Fruit fly (Drosophila melanogaster): Measurements from ENCODE around the gene CG31787.

CG31787 gene

DNA sequence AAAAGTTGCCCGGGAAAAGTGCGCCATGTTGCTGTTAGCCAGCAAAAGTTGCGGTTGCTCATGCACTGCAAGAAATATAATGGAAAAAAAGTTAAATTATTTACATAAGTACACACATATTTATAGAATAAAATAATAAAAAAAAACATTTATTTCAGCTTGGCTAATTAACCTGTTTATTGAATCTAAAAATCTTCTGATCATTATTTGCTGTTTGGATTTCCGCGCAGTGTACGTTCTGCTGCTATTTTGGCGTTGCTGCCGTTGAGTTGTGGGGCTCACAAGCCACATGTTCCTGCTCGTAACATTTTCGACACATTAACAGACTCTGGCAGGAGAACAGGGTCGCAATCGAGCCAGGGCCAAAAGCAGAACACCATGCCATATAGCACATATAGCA lies 25.0 kb upstream of the CG31787 start (continued):
- TF ChIP-seq ap (GFP tag; IDR thresholded peaks at IDR 0.05) (0 out of 2 replicates have a peak, but pooled peaks have one; percentile 34), HmgZ (tag; optimal IDR thresholded peaks at IDR 0.05) (no peak), CG8359 (GFP tag; optimal IDR thresholded peaks at IDR 0.05; ENCODE audit: borderline replicate concordance) (peak; percentile 69), ash1 (GFP tag; optimal IDR thresholded peaks at IDR 0.05) (no peak), zf30C (GFP tag; optimal IDR thresholded peaks at IDR 0.05) (no peak), Kr (GFP tag; optimal IDR thresholded peaks at IDR 0.05) (no peak), p53 (GFP tag; optimal IDR thresholded peaks at IDR 0.05) (no peak), CG3163 (GFP tag; optimal IDR thresholded peaks at IDR 0.05) (no peak), CG14050 (GFP tag; IDR thresholded peaks at IDR 0.05) (peak; percentile 52; the same call in 1 of the 3 replicates), so (GFP tag; IDR thresholded peaks at IDR 0.05) (peak; percentile 25; the same call in 1 of the 3 replicates), CG9437 (GFP tag; optimal IDR thresholded peaks at IDR 0.05) (peak; percentile 39), Nf-YC (tag; optimal IDR thresholded peaks at IDR 0.05) (no peak), CG7928 (GFP tag; optimal IDR thresholded peaks at IDR 0.05) (no peak), Opbp (GFP tag; IDR thresholded peaks at IDR 0.05; ENCODE audit: partially characterized antibody) (no peak), CG2678 (tag; optimal IDR thresholded peaks at IDR 0.05) (peak; percentile 72), CG9727 (GFP tag; optimal IDR thresholded peaks at IDR 0.05) (peak; percentile 44), peb (GFP tag; IDR thresholded peaks at IDR 0.05) (no peak), CG6175 (GFP tag; IDR thresholded peaks at IDR 0.05) (no peak), lab (GFP tag; optimal IDR thresholded peaks at IDR 0.05) (peak; percentile 60), CG17912 (GFP tag; optimal IDR thresholded peaks at IDR 0.05) (no peak), emc (GFP tag; optimal IDR thresholded peaks at IDR 0.05) (no peak), onecut (GFP tag; IDR thresholded peaks at IDR 0.05) (peak; percentile 73), caup (GFP tag; optimal IDR thresholded peaks at IDR 0.05; ENCODE audit: severe bottlenecking) (peak; percentile 1), CG2712 (tag; optimal IDR thresholded peaks at IDR 0.05) (peak; percentile 81), CG6813 (GFP tag; optimal IDR thresholded peaks at IDR 0.05) (peak; percentile 45), CG17361 (GFP tag; IDR thresholded peaks at IDR 0.05) (peak; percentile 75), ase (GFP tag; IDR thresholded peaks at IDR 0.05) (0 out of 3 replicates have a peak, but pooled peaks have one; percentile 9), zen (tag; optimal IDR thresholded peaks at IDR 0.05) (peak; percentile 24), schlank (tag; optimal IDR thresholded peaks at IDR 0.05) (no peak), nau (GFP tag; optimal IDR thresholded peaks at IDR 0.05) (no peak), her (GFP tag; optimal IDR thresholded peaks at IDR 0.05) (no peak), ssp (GFP tag; IDR thresholded peaks at IDR 0.05) (peak; percentile 42; the same call in 1 of the 2 replicates), Myb (GFP tag; optimal IDR thresholded peaks at IDR 0.05) (no peak), Hmx (GFP tag; optimal IDR thresholded peaks at IDR 0.05) (no peak), sens-2 (GFP tag; IDR thresholded peaks at IDR 0.05) (no peak), CG9876 (GFP tag; optimal IDR thresholded peaks at IDR 0.05) (no peak), Jarid2 (GFP tag; optimal IDR thresholded peaks at IDR 0.05) (no peak), E2f1 (GFP tag; IDR thresholded peaks at IDR 0.05) (peak; percentile 69), phol (tag; optimal IDR thresholded peaks at IDR 0.05) (peak; percentile 81), Hmr (GFP tag; optimal IDR thresholded peaks at IDR 0.05) (peak; percentile 32), gem (tag; optimal IDR thresholded peaks at IDR 0.05) (peak; percentile 84), CrebB (tag; optimal IDR thresholded peaks at IDR 0.05) (no peak), CG18011 (GFP tag; optimal IDR thresholded peaks at IDR 0.05) (no peak), CHES-1-like (GFP tag; optimal IDR thresholded peaks at IDR 0.05) (no peak), tll (GFP tag; optimal IDR thresholded peaks at IDR 0.05) (no peak), insv (GFP tag; optimal IDR thresholded peaks at IDR 0.05) (no peak), stc (GFP tag; IDR thresholded peaks at IDR 0.05) (peak; percentile 64), gfzf (GFP tag; optimal IDR thresholded peaks at IDR 0.05) (no peak), CG9609 (GFP tag; optimal IDR thresholded peaks at IDR 0.05) (no peak), Xbp1 (GFP tag; optimal IDR thresholded peaks at IDR 0.05) (peak; percentile 32)

Data from whole organism, embryonic.